Worm (Caenorhabditis elegans) whole organism, L4 larva: ENCODE data around the gene clc-9.

ENCODE experiments used
- F37D6.2 ChIP-seq: sonication (generic microtip); optimal IDR thresholded peaks from 2 replicates; lab custom pipeline; 2016; ENCODE audit warnings: mild to moderate bottlenecking, missing genetic modification characterization, missing compliant biosample characterization
- F44E2.7 ChIP-seq: fragments of 200-800 bp; sonication (Bioruptor generic); IDR thresholded peaks from 2 replicates; pipeline ENCODE4 v2.1.2; 2022; ENCODE audit warnings: missing genetic modification characterization, missing compliant biosample characterization
- T26A8.4 ChIP-seq: fragments of 200-800 bp; sonication (Bioruptor generic); IDR thresholded peaks from 2 replicates; pipeline ENCODE4 v1.3.6; 2022; ENCODE audit warnings: missing genetic modification characterization, missing compliant biosample characterization
- Y105C5A.15 ChIP-seq: fragments of 200-800 bp; sonication (Bioruptor generic); IDR thresholded peaks from 2 replicates; pipeline ENCODE4 v1.3.6; 2022; ENCODE audit warnings: missing genetic modification characterization, missing compliant biosample characterization
- ZK546.5 ChIP-seq, 2 experiments: sonication (generic microtip); optimal IDR thresholded peaks; 2 replicates each; lab custom pipeline; 2017; ENCODE audit warnings: missing biosample characterization in 2 of 2, missing genetic modification characterization in 2 of 2
- aha-1 ChIP-seq: fragments of 150-350 bp; peaks from one replicate; lab custom pipeline; 2014; ENCODE audit warnings: missing biosample characterization, missing genetic modification characterization
- ceh-28 ChIP-seq: fragments of 150-350 bp; optimal IDR thresholded peaks from 2 replicates; lab custom pipeline; 2014; ENCODE audit warnings: missing biosample characterization, missing genetic modification reagents, missing genetic modification characterization
- daf-12 ChIP-seq: fragments of 150-350 bp; optimal IDR thresholded peaks from 2 replicates; lab custom pipeline; 2014; ENCODE audit warnings: missing biosample characterization, missing genetic modification reagents, missing genetic modification characterization
- fkh-10 ChIP-seq: fragments of 150-350 bp; optimal IDR thresholded peaks from 2 replicates; lab custom pipeline; 2014; ENCODE audit warnings: missing biosample characterization, missing genetic modification reagents, missing genetic modification characterization
- lir-3 ChIP-seq: sonication (generic microtip); optimal IDR thresholded peaks from 2 replicates; lab custom pipeline; 2016; ENCODE audit warnings: mild to moderate bottlenecking, missing genetic modification characterization, missing compliant biosample characterization
- madf-9 ChIP-seq: fragments of 200-800 bp; sonication (Bioruptor generic); conservative IDR thresholded peaks from 2 replicates; pipeline ENCODE4 v1.3.6; 2022; ENCODE audit warnings: missing genetic modification reagents, missing genetic modification characterization, missing compliant biosample characterization
- mdt-29 ChIP-seq: fragments of 200-800 bp; sonication (Bioruptor generic); IDR thresholded peaks from 2 replicates; pipeline ENCODE4 v1.3.6; 2022; ENCODE audit warnings: missing genetic modification reagents, missing genetic modification characterization, missing compliant biosample characterization
- nhr-102 ChIP-seq: sonication (generic microtip); optimal IDR thresholded peaks from 2 replicates; lab custom pipeline; 2016; ENCODE audit warnings: mild to moderate bottlenecking, missing genetic modification characterization, moderate library complexity, missing compliant biosample characterization
- nhr-77 ChIP-seq: fragments of 150-350 bp; optimal IDR thresholded peaks from 2 replicates; lab custom pipeline; 2014; ENCODE audit warnings: missing biosample characterization, missing genetic modification characterization
- saeg-2 ChIP-seq: fragments of 200-800 bp; sonication (Bioruptor generic); IDR thresholded peaks from 2 replicates; pipeline ENCODE4 v1.3.6; 2022; ENCODE audit warnings: missing genetic modification reagents, missing genetic modification characterization, missing compliant biosample characterization
- snpc-1.2 ChIP-seq: fragments of 200-800 bp; sonication (Bioruptor generic); IDR thresholded peaks from 2 replicates; pipeline ENCODE4 v1.3.6; 2022; ENCODE audit warnings: missing genetic modification reagents, missing genetic modification characterization, missing compliant biosample characterization
- zfp-2 ChIP-seq: sonication (generic microtip); optimal IDR thresholded peaks from 2 replicates; lab custom pipeline; 2016; ENCODE audit warnings: mild to moderate bottlenecking, missing genetic modification characterization, missing compliant biosample characterization

The clc-9 gene

ce11 chrIV:11164831-11165230, 52.1 kb downstream of the clc-9 start, which contains the start of gene C08F8.6:
TSS of gene C08F8.6 (minus strand) at chrIV:11164931.
- no peak for TF ChIP-seq nhr-77 (tag; lab: Kevin White, UChicago)
- no peak for TF ChIP-seq lir-3
- no peak for TF ChIP-seq T26A8.4 (GFP tag; lab: Robert Waterston, UW)
- no peak for TF ChIP-seq F37D6.2 (tag; lab: Kevin White, UChicago)
- TF ChIP-seq F44E2.7 (GFP tag; lab: Robert Waterston, UW): no peak
- TF ChIP-seq Y105C5A.15 (GFP tag; lab: Robert Waterston, UW): no peak
- no peak for TF ChIP-seq saeg-2
- TF ChIP-seq nhr-102 (tag; lab: Kevin White, UChicago): no peak
- TF ChIP-seq zfp-2 (tag; lab: Kevin White, UChicago): no peak
- no peak for TF ChIP-seq fkh-10 (GFP tag; lab: Kevin White, UChicago)
- TF ChIP-seq mdt-29: no peak
- no peak for TF ChIP-seq aha-1 (tag; lab: Kevin White, UChicago)
- TF ChIP-seq madf-9 (GFP tag; lab: Robert Waterston, UW): no peak
- TF ChIP-seq daf-12 (tag; lab: Kevin White, UChicago): no peak
- no peak for TF ChIP-seq ceh-28 (tag; lab: Kevin White, UChicago)
- no peak for TF ChIP-seq ZK546.5 (tag; optimal IDR thresholded peaks at IDR 0.05; lab: Kevin White, UChicago)
- no peak for TF ChIP-seq snpc-1.2 (GFP tag; lab: Robert Waterston, UW)
